Worm (Caenorhabditis elegans): ENCODE data around the gene Y24D9A.6.

DNA sequence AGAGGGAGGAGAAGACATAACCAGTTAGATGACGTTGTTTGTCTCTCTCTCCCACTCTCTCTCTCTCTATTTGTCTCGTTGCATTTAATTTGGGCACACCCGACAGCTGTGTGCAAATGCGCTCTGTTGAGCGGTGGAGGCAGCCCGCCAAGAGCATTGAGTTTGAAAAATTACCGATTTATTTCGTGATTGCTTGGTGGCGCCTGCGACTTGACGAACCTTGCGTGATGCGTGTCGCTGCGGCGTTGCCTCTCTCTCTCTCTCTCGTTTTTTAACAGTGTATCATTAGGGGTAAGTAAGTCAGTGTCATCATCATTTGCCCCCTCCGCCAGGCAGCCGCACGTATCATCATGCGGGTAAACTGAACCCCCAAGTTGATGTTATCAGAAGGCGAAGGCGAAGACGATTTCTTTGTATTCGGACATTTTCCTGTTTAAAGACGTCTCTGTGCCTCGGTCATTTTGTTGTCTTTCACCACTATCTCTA, 5.9 kb upstream of the Y24D9A.6 start:
- no peak for TF ChIP-seq ceh-82 (tag; optimal IDR thresholded peaks at IDR 0.05)
- TF ChIP-seq unc-62 (GFP tag; optimal IDR thresholded peaks at IDR 0.05): no peak
- no peak for TF ChIP-seq alr-1 (tag; optimal IDR thresholded peaks at IDR 0.05)
- TF ChIP-seq lin-11 (tag; optimal IDR thresholded peaks at IDR 0.05): peak; percentile 67
- peak; percentile 76 for TF ChIP-seq fos-1 (tag; optimal IDR thresholded peaks at IDR 0.05)
- peak; percentile 31 to 75 for TF ChIP-seq lsy-2 (tag; optimal IDR thresholded peaks at IDR 0.05)
- TF ChIP-seq mdl-1 (tag; optimal IDR thresholded peaks at IDR 0.05): no peak
- TF ChIP-seq nhr-11 (tag; optimal IDR thresholded peaks at IDR 0.05): no peak
- peak; percentile 85 for TF ChIP-seq nhr-129 (tag; optimal IDR thresholded peaks at IDR 0.05)
